Worm (Caenorhabditis elegans) whole organism, L3 larva: ENCODE data around the gene ZK596.2.

Source experiments
- ceh-82 ChIP-seq: fragments of 150-350 bp; optimal IDR thresholded peaks from 2 replicates; lab custom pipeline; 2014; ENCODE audit warnings: missing biosample characterization, missing genetic modification characterization
- hmg-11 ChIP-seq: sonication (generic microtip); optimal IDR thresholded peaks from 2 replicates; lab custom pipeline; 2016; ENCODE audit warnings: missing genetic modification characterization, missing compliant biosample characterization

- TF ChIP-seq hmg-11 (tag; lab: Kevin White, UChicago) (no peak), ceh-82 (tag; lab: Kevin White, UChicago) (no peak)
Measured at ce11 chrIV:10870158-10870557, 38.9 kb downstream of the ZK596.2 start.
